Fruit fly (Drosophila melanogaster) ovary, adult (tissue): ENCODE measurements around the gene CG15506.

Experiments
- CG17801 ChIP-seq: fragments of 200-800 bp; optimal IDR thresholded peaks from 2 replicates; lab custom pipeline; 2019; ENCODE audit warnings: missing biosample characterization, mild to moderate bottlenecking, missing genetic modification characterization, moderate library complexity; ENCODE audit not compliant: partially characterized antibody

Gene CG15506

dm6 chr3R:29718363-29718762 lies at the start of gene CG15506:
CG15506 (plus strand) TSS chr3R:29718663.
- no peak for TF ChIP-seq CG17801

- no peak for TF ChIP-seq CG17801
These were observed 49.7 kb upstream of the CG15506 start, which contains the start of the genes ppk20 and ppk30 for dm6 chr3R:29668777-29669176. ppk20 (minus strand) TSS chr3R:29668877. ppk30 (plus strand) TSS chr3R:29669149.

dm6 chr3R:29671060-29671707 lies 47.3 kb upstream of the CG15506 start, which contains the start of gene Obp99a:
Obp99a (plus strand) TSS chr3R:29671657.
- TF ChIP-seq CG17801: no peak

- TF ChIP-seq CG17801: no peak
These were observed 46.3 kb upstream of the CG15506 start, which contains the start of gene ppk19 for dm6 chr3R:29672156-29672555. ppk19 (plus strand) TSS chr3R:29672456.

dm6 chr3R:29675333-29675732 lies 43.1 kb upstream of the CG15506 start, which contains the start of the genes Bub3 and Cap-D2:
Bub3 (minus strand) TSS chr3R:29675421.
Cap-D2 (plus strand) TSS chr3R:29675651.
- TF ChIP-seq CG17801: peak; percentile 71

dm6 chr3R:29681241-29681640 lies 37.2 kb upstream of the CG15506 start:
- TF ChIP-seq CG17801: no peak

- TF ChIP-seq CG17801: no peak
These were observed 36.3 kb upstream of the CG15506 start, which contains the start of the genes CG7582 and Gycalpha99B for dm6 chr3R:29682152-29682600. CG7582 (minus strand) TSS chr3R:29682278. Gycalpha99B (plus strand) TSS chr3R:29682503.

dm6 chr3R:29686698-29687097 lies 31.8 kb upstream of the CG15506 start:
- no peak for TF ChIP-seq CG17801

- TF ChIP-seq CG17801: no peak
These were observed 29.3 kb upstream of the CG15506 start, which contains the start of gene Obp99c for dm6 chr3R:29689211-29689610. Obp99c (minus strand) TSS chr3R:29689311.

dm6 chr3R:29689833-29690538 lies 28.5 kb upstream of the CG15506 start:
- TF ChIP-seq CG17801: no peak

dm6 chr3R:29690539-29690852 lies 28.0 kb upstream of the CG15506 start:
- TF ChIP-seq CG17801: no peak

- no peak for TF ChIP-seq CG17801
These were observed 27.4 kb upstream of the CG15506 start for dm6 chr3R:29690960-29691527.

- TF ChIP-seq CG17801: no peak
These were observed 26.3 kb upstream of the CG15506 start, which contains the start of gene dmrt99B for dm6 chr3R:29692009-29692641. dmrt99B (plus strand) TSS chr3R:29692591.

dm6 chr3R:29695744-29696143 lies 22.7 kb upstream of the CG15506 start:
- no peak for TF ChIP-seq CG17801

dm6 chr3R:29696359-29696758 lies 22.1 kb upstream of the CG15506 start:
- no peak for TF ChIP-seq CG17801

dm6 chr3R:29697841-29698240 lies 20.6 kb upstream of the CG15506 start:
- no peak for TF ChIP-seq CG17801

- TF ChIP-seq CG17801: no peak
These were observed 19.2 kb upstream of the CG15506 start for dm6 chr3R:29699220-29699619.
